Fruit fly (Drosophila melanogaster): Measurements from ENCODE around the gene Dmtn.

Gene Dmtn

DNA sequence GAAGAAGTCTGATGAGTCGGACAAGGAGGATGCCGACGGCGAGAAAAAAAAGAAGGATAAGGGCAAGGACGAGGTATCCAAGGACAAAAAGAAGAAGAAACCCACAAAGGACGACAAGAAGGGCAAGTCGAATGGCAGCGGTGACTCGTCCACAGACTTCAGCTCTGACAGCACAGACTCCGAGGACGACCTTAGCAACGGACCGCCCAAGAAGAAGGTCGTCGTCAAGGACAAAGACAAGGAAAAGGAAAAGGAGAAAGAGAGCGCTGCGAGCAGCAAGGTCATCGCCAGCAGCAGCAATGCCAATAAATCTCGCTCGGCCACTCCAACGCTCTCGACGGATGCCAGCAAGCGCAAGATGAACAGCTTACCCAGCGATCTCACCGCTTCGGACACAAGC is 23.9 kb downstream of the Dmtn start:
- TF ChIP-seq Sp1 (GFP tag; optimal IDR thresholded peaks at IDR 0.05): no peak
- no peak for TF ChIP-seq Hr78 (GFP tag; optimal IDR thresholded peaks at IDR 0.05)
- no peak for TF ChIP-seq ey (GFP tag; optimal IDR thresholded peaks at IDR 0.05)
- no peak for TF ChIP-seq Jra (GFP tag; optimal IDR thresholded peaks at IDR 0.05)
- no peak for TF ChIP-seq lola (GFP tag; optimal IDR thresholded peaks at IDR 0.05)
- no peak for TF ChIP-seq Mio (GFP tag; optimal IDR thresholded peaks at IDR 0.05)
- no peak for TF ChIP-seq Dif (GFP tag; optimal IDR thresholded peaks at IDR 0.05; ENCODE audit: partially characterized antibody)
- no peak for TF ChIP-seq sage (GFP tag; optimal IDR thresholded peaks at IDR 0.05)
- TF ChIP-seq HLH106 (tag; optimal IDR thresholded peaks at IDR 0.05): no peak
- TF ChIP-seq jim (GFP tag; optimal IDR thresholded peaks at IDR 0.05): no peak
- no peak for TF ChIP-seq Rel (GFP tag; optimal IDR thresholded peaks at IDR 0.05)
- no peak for TF ChIP-seq Rel (tag; optimal IDR thresholded peaks at IDR 0.05)
- no peak for TF ChIP-seq rgr (GFP tag; optimal IDR thresholded peaks at IDR 0.05)
- no peak for TF ChIP-seq tai (GFP tag; optimal IDR thresholded peaks at IDR 0.05)
- TF ChIP-seq OdsH (GFP tag; optimal IDR thresholded peaks at IDR 0.05): no peak

- TF ChIP-seq HLH106 (tag; optimal IDR thresholded peaks at IDR 0.05) (peak; percentile 22), rgr (GFP tag; optimal IDR thresholded peaks at IDR 0.05) (peak; percentile 6), h (GFP tag; optimal IDR thresholded peaks at IDR 0.05) (peak; percentile 24), CG9705 (GFP tag; optimal IDR thresholded peaks at IDR 0.05) (no peak), ey (GFP tag; optimal IDR thresholded peaks at IDR 0.05) (peak; percentile 12), dsf (GFP tag; optimal IDR thresholded peaks at IDR 0.05; ENCODE audit: borderline replicate concordance) (peak; percentile 27)
Measured at dm6 chr3R:6380129-6380528, 25.6 kb downstream of the Dmtn start, which contains the start of the genes CG1024 and TfIIFalpha. CG1024 (minus strand) TSS chr3R:6380328. TfIIFalpha (plus strand) TSS chr3R:6380467.

DNA sequence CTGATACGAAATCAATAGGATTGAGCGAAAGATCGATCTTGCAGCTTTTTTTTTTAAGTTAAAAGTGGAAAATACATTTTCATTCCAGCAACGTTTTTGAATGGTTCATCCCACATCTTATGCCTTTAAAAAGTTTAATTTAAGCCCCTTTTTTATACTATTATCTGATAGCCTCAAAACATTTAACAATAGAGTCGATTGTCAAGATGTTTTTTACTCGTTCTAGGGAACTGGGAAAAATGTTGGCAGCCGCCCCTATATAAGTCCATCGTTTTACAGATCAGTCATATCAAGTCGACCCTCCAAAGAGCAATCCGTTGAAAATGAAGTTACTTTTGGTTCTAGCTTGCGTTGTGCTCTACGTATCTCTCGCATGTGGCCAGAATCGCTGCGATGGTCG is 28.2 kb downstream of the Dmtn start, which contains the start of gene CG42537:
Gene CG42537 (plus strand): TSS at position 301 of the 400 bp plus-strand sequence.
- TF ChIP-seq usp (GFP tag; optimal IDR thresholded peaks at IDR 0.05): no peak
- no peak for TF ChIP-seq dmrt93B (GFP tag; optimal IDR thresholded peaks at IDR 0.05)
- no peak for TF ChIP-seq Hnf4 (GFP tag; optimal IDR thresholded peaks at IDR 0.05)
- no peak for TF ChIP-seq sage (GFP tag; optimal IDR thresholded peaks at IDR 0.05)
- no peak for TF ChIP-seq CrebA (GFP tag; optimal IDR thresholded peaks at IDR 0.05; ENCODE audit: borderline replicate concordance)
- TF ChIP-seq psq (GFP tag; optimal IDR thresholded peaks at IDR 0.05): no peak
- TF ChIP-seq tai (GFP tag; optimal IDR thresholded peaks at IDR 0.05): no peak
- no peak for TF ChIP-seq h (GFP tag; optimal IDR thresholded peaks at IDR 0.05)
- no peak for TF ChIP-seq dl (GFP tag; optimal IDR thresholded peaks at IDR 0.05; ENCODE audit: insufficient read depth in 1 of 2, partially characterized antibody in 2 of 2)
- TF ChIP-seq Hr78 (GFP tag; optimal IDR thresholded peaks at IDR 0.05): no peak
- no peak for TF ChIP-seq rgr (GFP tag; optimal IDR thresholded peaks at IDR 0.05)
- no peak for TF ChIP-seq jim (GFP tag; optimal IDR thresholded peaks at IDR 0.05)
- no peak for TF ChIP-seq OdsH (GFP tag; optimal IDR thresholded peaks at IDR 0.05)
- TF ChIP-seq lola (GFP tag; optimal IDR thresholded peaks at IDR 0.05): no peak

dm6 chr3R:6375944-6376343 is 29.8 kb downstream of the Dmtn start, which contains the start of gene CRAT:
CRAT (minus strand) TSS chr3R:6376044.
- TF ChIP-seq ey (GFP tag; optimal IDR thresholded peaks at IDR 0.05) (no peak), Dif (GFP tag; optimal IDR thresholded peaks at IDR 0.05; ENCODE audit: partially characterized antibody) (no peak), Sp1 (GFP tag; optimal IDR thresholded peaks at IDR 0.05) (no peak), HLH106 (tag; optimal IDR thresholded peaks at IDR 0.05) (no peak), pan (optimal IDR thresholded peaks at IDR 0.05) (no peak), lola (GFP tag; optimal IDR thresholded peaks at IDR 0.05) (no peak), h (GFP tag; optimal IDR thresholded peaks at IDR 0.05) (no peak), Hnf4 (GFP tag; optimal IDR thresholded peaks at IDR 0.05) (no peak), Myc (optimal IDR thresholded peaks at IDR 0.05) (no peak), GATAd (GFP tag; optimal IDR thresholded peaks at IDR 0.05) (no peak)

DNA sequence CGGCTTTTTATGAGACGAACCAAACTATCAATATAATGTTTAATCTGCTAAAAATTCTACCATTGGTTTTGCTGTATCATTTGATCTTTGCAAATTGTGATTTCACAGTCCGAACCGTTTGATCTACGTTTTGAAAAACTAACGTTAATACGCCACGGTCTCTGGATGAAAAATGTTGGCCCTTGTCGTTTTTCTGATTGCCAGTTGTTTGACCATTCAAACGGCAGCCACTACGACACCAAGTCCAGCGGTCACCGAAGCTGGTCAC is 31.5 kb downstream of the Dmtn start, which contains the start of gene CG42564:
Gene CG42564 (plus strand): TSS at position 169 of the 268 bp plus-strand sequence.
- no peak for TF ChIP-seq tai (GFP tag; optimal IDR thresholded peaks at IDR 0.05)
- no peak for TF ChIP-seq Sp1 (GFP tag; optimal IDR thresholded peaks at IDR 0.05)
- TF ChIP-seq dmrt93B (GFP tag; optimal IDR thresholded peaks at IDR 0.05): no peak
- TF ChIP-seq OdsH (GFP tag; optimal IDR thresholded peaks at IDR 0.05): no peak
- no peak for TF ChIP-seq Jra (GFP tag; optimal IDR thresholded peaks at IDR 0.05)
- TF ChIP-seq brk (GFP tag; optimal IDR thresholded peaks at IDR 0.05): no peak
- TF ChIP-seq jim (GFP tag; optimal IDR thresholded peaks at IDR 0.05): no peak
- TF ChIP-seq Rel (GFP tag; optimal IDR thresholded peaks at IDR 0.05): no peak
- no peak for TF ChIP-seq Rel (tag; optimal IDR thresholded peaks at IDR 0.05)
- no peak for TF ChIP-seq Abd-B (GFP tag; optimal IDR thresholded peaks at IDR 0.05)

All from whole organism, wandering third instar larva.